Worm (Caenorhabditis elegans): ENCODE data around the gene fbxa-148.

DNA sequence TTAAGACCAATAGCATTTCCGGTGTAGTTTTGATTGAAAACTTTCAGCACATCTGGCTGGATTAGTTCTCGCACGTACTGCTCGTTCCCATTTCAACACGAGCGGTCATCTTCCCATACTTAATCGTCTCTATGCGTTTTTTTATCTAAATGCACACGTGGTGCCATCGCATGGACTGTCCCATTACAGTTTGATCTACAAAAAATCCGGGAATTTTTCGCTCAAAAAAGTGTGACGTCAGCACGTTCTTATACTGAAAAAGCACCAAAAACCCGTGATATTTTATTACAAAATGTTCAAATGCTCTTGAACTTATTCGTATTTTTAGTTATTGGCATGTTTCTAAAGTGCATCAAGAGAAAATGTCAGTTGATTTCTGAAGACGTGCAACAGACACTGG lies 16.9 kb upstream of the fbxa-148 start, which contains the start of gene Y102A5C.4:
- TF ChIP-seq ceh-82 (tag; optimal IDR thresholded peaks at IDR 0.05) = no peak
- no peak for TF ChIP-seq nhr-28 (tag; optimal IDR thresholded peaks at IDR 0.05)
- no peak for TF ChIP-seq pqm-1 (tag; optimal IDR thresholded peaks at IDR 0.05)
- no peak for TF ChIP-seq nhr-12 (tag; optimal IDR thresholded peaks at IDR 0.05)
- TF ChIP-seq nhr-11 (tag; optimal IDR thresholded peaks at IDR 0.05) = no peak
- no peak for TF ChIP-seq pha-4 (tag; optimal IDR thresholded peaks at IDR 0.05)
- TF ChIP-seq egl-27 (tag; optimal IDR thresholded peaks at IDR 0.05) = no peak
- TF ChIP-seq snpc-4 (tag; optimal IDR thresholded peaks at IDR 0.05) = no peak
- no peak for TF ChIP-seq mml-1 (tag; optimal IDR thresholded peaks at IDR 0.05)
- TF ChIP-seq lin-15B (tag; optimal IDR thresholded peaks at IDR 0.05) = no peak
- TF ChIP-seq unc-62 (GFP tag; optimal IDR thresholded peaks at IDR 0.05) = no peak
- TF ChIP-seq eor-1 (tag; optimal IDR thresholded peaks at IDR 0.05) = no peak
- no peak for TF ChIP-seq nhr-25 (tag; optimal IDR thresholded peaks at IDR 0.05)
- TF ChIP-seq nhr-76 (tag; optimal IDR thresholded peaks at IDR 0.05) = no peak

Measured in whole organism, L3 larva.